Worm (Caenorhabditis elegans): Measurements from ENCODE around the gene del-5.

- TF ChIP-seq C17E4.6 (GFP tag; IDR thresholded peaks at IDR 0.05) (no peak), lin-54 (GFP tag; optimal IDR thresholded peaks at IDR 0.05) (no peak), him-1 (tag; optimal IDR thresholded peaks at IDR 0.05) (no peak), lin-26 (GFP tag; IDR thresholded peaks at IDR 0.05) (no peak), repo-1 (tag; optimal IDR thresholded peaks at IDR 0.05) (no peak), ama-1 (optimal IDR thresholded peaks at IDR 0.05) (no peak), ama-1 (GFP tag; optimal IDR thresholded peaks at IDR 0.05) (no peak), F55B11.4 (tag; optimal IDR thresholded peaks at IDR 0.05; ENCODE audit: borderline replicate concordance, insufficient read depth) (no peak), snpc-1.3 (tag; optimal IDR thresholded peaks at IDR 0.05; ENCODE audit: insufficient read depth) (no peak), Y79H2A.3 (GFP tag; conservative IDR thresholded peaks at IDR 0.05) (no peak)
These were observed 25.9 kb downstream of the del-5 start, which contains the start of gene ver-4 for ce11 chrX:10982051-10982450.

All from whole organism, young adult.